Worm (Caenorhabditis elegans): ENCODE measurements around the gene C01G5.9.

- TF ChIP-seq lin-13 (GFP tag; optimal IDR thresholded peaks at IDR 0.05) (no peak), nhr-11 (tag; optimal IDR thresholded peaks at IDR 0.05) (no peak), egl-27 (tag; optimal IDR thresholded peaks at IDR 0.05) (no peak), aly-2 (tag; optimal IDR thresholded peaks at IDR 0.05) (no peak), lin-11 (tag; optimal IDR thresholded peaks at IDR 0.05) (no peak), nhr-12 (tag; optimal IDR thresholded peaks at IDR 0.05) (no peak), nhr-77 (tag; optimal IDR thresholded peaks at IDR 0.05) (no peak), skn-1 (tag; optimal IDR thresholded peaks at IDR 0.05) (no peak), nhr-25 (tag; optimal IDR thresholded peaks at IDR 0.05) (no peak), snpc-4 (tag; optimal IDR thresholded peaks at IDR 0.05) (no peak)
These were observed 27.7 kb downstream of the C01G5.9 start for ce11 chrIV:6547397-6547796.
